Worm (Caenorhabditis elegans): ENCODE data around the gene ribo-1.

Gene ribo-1

DNA sequence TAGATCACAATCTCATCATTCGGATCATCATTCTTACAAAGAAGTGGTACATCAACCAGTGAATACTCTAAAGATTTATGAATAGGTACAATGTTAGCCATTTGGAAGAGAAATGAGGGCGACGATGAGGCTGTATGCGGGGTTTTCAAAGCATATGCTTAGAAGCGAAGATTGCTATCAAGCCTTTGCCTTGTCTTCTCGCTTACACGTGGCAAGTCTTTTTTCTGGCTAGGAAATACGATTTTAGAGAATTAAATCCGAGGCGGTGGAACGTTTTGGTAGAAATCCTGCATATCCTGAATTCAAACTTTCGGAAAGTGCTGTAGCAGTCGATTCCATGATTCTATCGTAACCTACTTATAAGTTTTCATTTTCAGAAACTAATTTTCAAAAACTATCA is 9.6 kb downstream of the ribo-1 start, which contains the start of gene T22D1.18 (continued):
- TF ChIP-seq nhr-90 (tag; optimal IDR thresholded peaks at IDR 0.05): no peak

- TF ChIP-seq him-1 (tag; optimal IDR thresholded peaks at IDR 0.05) (no peak), ccch-3 (GFP tag; optimal IDR thresholded peaks at IDR 0.05) (no peak), lin-35 (GFP tag; optimal IDR thresholded peaks at IDR 0.05) (no peak), C17E4.6 (GFP tag; IDR thresholded peaks at IDR 0.05) (no peak), mes-4 (tag; optimal IDR thresholded peaks at IDR 0.05) (no peak), F37B4.10 (GFP tag; IDR thresholded peaks at IDR 0.05) (no peak), ztf-28 (GFP tag; IDR thresholded peaks at IDR 0.05) (no peak), rcor-1 (GFP tag; IDR thresholded peaks at IDR 0.05) (no peak), cebp-1 (GFP tag; IDR thresholded peaks at IDR 0.05) (no peak), cebp-1 (tag; optimal IDR thresholded peaks at IDR 0.05) (no peak)
Measured at ce11 chrIV:6923070-6923469, 12.6 kb downstream of the ribo-1 start, which contains the start of gene T22D1.1. T22D1.1 (plus strand) TSS chrIV:6923370.

DNA sequence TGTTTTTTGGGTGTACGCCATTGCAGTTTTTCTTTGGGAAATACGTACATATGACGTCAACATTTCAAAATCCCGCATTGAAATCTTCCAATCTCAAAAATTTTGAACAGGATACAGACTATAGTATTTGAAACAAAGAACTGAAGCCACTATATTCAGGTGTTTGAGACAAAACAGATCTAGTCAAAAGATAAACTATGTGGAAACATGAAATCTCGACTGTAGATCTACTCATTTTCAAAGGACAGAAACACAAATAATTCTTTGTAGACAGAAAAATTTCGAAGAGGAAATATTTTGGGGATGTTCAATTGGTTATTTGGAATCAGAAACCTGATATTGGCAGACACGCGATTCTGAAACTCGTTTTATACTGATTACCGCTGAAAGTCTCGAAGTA is 15.0 kb downstream of the ribo-1 start:
- no peak for TF ChIP-seq attf-5 (GFP tag; optimal IDR thresholded peaks at IDR 0.05)
- no peak for TF ChIP-seq lin-35 (GFP tag; optimal IDR thresholded peaks at IDR 0.05)
- no peak for TF ChIP-seq ztf-6 (GFP tag; IDR thresholded peaks at IDR 0.05)
- TF ChIP-seq F22D6.2 (tag; optimal IDR thresholded peaks at IDR 0.05): no peak
- no peak for TF ChIP-seq pha-4 (tag; optimal IDR thresholded peaks at IDR 0.05)
- TF ChIP-seq F57C9.4 (tag; optimal IDR thresholded peaks at IDR 0.05): no peak
- no peak for TF ChIP-seq F52B5.7 (tag; optimal IDR thresholded peaks at IDR 0.05)
- no peak for TF ChIP-seq nfya-1 (tag; optimal IDR thresholded peaks at IDR 0.05; ENCODE audit: borderline replicate concordance, insufficient read depth)
- no peak for TF ChIP-seq ets-4 (GFP tag; optimal IDR thresholded peaks at IDR 0.05)
- TF ChIP-seq Y53F4B.3 (GFP tag; IDR thresholded peaks at IDR 0.05): no peak
- no peak for TF ChIP-seq ztf-22 (GFP tag; optimal IDR thresholded peaks at IDR 0.05)
- no peak for TF ChIP-seq B0019.2 (GFP tag; conservative IDR thresholded peaks at IDR 0.05)
- no peak for TF ChIP-seq K12H6.12 (tag; optimal IDR thresholded peaks at IDR 0.05)
- TF ChIP-seq egl-18 (GFP tag; IDR thresholded peaks at IDR 0.05): no peak
- TF ChIP-seq unc-130 (GFP tag; optimal IDR thresholded peaks at IDR 0.05): no peak
- TF ChIP-seq D2030.7 (GFP tag; IDR thresholded peaks at IDR 0.05): no peak
- no peak for TF ChIP-seq rec-8 (tag; optimal IDR thresholded peaks at IDR 0.05)

DNA sequence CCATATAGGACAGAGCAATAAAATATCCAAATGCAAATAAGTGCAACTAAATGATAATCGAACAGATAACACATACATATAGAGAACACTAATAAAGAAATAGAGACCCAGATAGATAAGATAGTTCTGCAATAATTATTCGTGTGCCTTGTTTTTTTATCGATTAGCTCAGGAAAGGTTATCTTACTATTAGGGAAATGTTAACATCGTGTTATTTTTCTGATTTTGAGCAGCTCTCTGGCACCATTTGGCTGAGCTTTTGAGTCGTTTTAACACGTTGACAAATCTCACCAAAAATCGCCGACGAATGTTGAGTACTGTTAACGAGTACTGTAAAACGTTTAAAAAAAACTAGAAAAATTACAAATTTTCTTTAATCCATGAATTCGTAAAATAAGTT is 17.9 kb downstream of the ribo-1 start, which contains the start of gene cest-6:
Gene cest-6, minus strand, starts transcription at position 101 of the 400 bp plus-strand sequence.
- no peak for TF ChIP-seq fkh-3 (tag; optimal IDR thresholded peaks at IDR 0.05)
- no peak for TF ChIP-seq F57A8.1 (GFP tag; optimal IDR thresholded peaks at IDR 0.05)
- TF ChIP-seq attf-3 (GFP tag; conservative IDR thresholded peaks at IDR 0.05): no peak
- TF ChIP-seq let-526 (GFP tag; IDR thresholded peaks at IDR 0.05): no peak
- TF ChIP-seq snpc-1.3 (tag; optimal IDR thresholded peaks at IDR 0.05; ENCODE audit: insufficient read depth): no peak
- no peak for TF ChIP-seq nfya-2 (GFP tag; IDR thresholded peaks at IDR 0.05)
- TF ChIP-seq Y79H2A.3 (GFP tag; conservative IDR thresholded peaks at IDR 0.05): no peak
- no peak for TF ChIP-seq aptf-3 (GFP tag; IDR thresholded peaks at IDR 0.05)
- TF ChIP-seq pha-4 (tag; optimal IDR thresholded peaks at IDR 0.05): no peak
- no peak for TF ChIP-seq gei-17 (GFP tag; optimal IDR thresholded peaks at IDR 0.05)
- no peak for TF ChIP-seq F57C9.4 (tag; optimal IDR thresholded peaks at IDR 0.05)
- no peak for TF ChIP-seq tlf-1 (GFP tag; optimal IDR thresholded peaks at IDR 0.05)
- TF ChIP-seq ceh-58 (GFP tag; IDR thresholded peaks at IDR 0.05): no peak
- no peak for TF ChIP-seq F39B2.1 (GFP tag; IDR thresholded peaks at IDR 0.05)
- TF ChIP-seq F52B5.7 (tag; optimal IDR thresholded peaks at IDR 0.05): no peak
